Worm (Caenorhabditis elegans) whole organism, late embryonic: ENCODE data around the gene Y66C5A.1.

Source experiments
- C08G9.2 ChIP-seq: sonication (generic microtip); optimal IDR thresholded peaks from 2 replicates; lab custom pipeline; 2016; ENCODE audit warnings: mild to moderate bottlenecking, missing genetic modification characterization, moderate library complexity, missing compliant biosample characterization
- K02D7.2 ChIP-seq: sonication (generic microtip); optimal IDR thresholded peaks from 2 replicates; lab custom pipeline; 2017; ENCODE audit warnings: mild to moderate bottlenecking, missing genetic modification characterization, missing compliant biosample characterization
- T23F11.4 ChIP-seq: fragments of 200-800 bp; sonication (Bioruptor generic); optimal IDR thresholded peaks from 2 replicates; lab custom pipeline; 2018; ENCODE audit warnings: mild to moderate bottlenecking, missing genetic modification characterization, missing compliant biosample characterization
- ahr-1 ChIP-seq: sonication (generic microtip); optimal IDR thresholded peaks from 2 replicates; lab custom pipeline; 2016; ENCODE audit warnings: missing genetic modification characterization, missing compliant biosample characterization
- ceh-19 ChIP-seq: fragments of 200-800 bp; sonication (Bioruptor generic); optimal IDR thresholded peaks from 2 replicates; lab custom pipeline; 2018; ENCODE audit warnings: mild to moderate bottlenecking, missing genetic modification characterization, missing compliant biosample characterization
- ceh-22 ChIP-seq: sonication (generic microtip); optimal IDR thresholded peaks from 2 replicates; lab custom pipeline; 2017; ENCODE audit warnings: missing biosample characterization, missing genetic modification characterization
- ceh-30 ChIP-seq: fragments of 150-350 bp; optimal IDR thresholded peaks from 2 replicates; lab custom pipeline; 2014; ENCODE audit warnings: missing biosample characterization, missing genetic modification characterization
- ceh-31 ChIP-seq: sonication (generic microtip); optimal IDR thresholded peaks from 2 replicates; lab custom pipeline; 2016; ENCODE audit warnings: missing genetic modification characterization, missing compliant biosample characterization
- ceh-45 ChIP-seq: fragments of 200-800 bp; sonication (Bioruptor generic); IDR thresholded peaks from 2 replicates; pipeline ENCODE4 v1.3.6; 2022; ENCODE audit warnings: missing genetic modification reagents, missing genetic modification characterization, missing compliant biosample characterization
- ceh-9 ChIP-seq: sonication (generic microtip); optimal IDR thresholded peaks from 2 replicates; lab custom pipeline; 2016; ENCODE audit warnings: mild to moderate bottlenecking, missing genetic modification characterization, inconsistent platforms, missing compliant biosample characterization
- che-1 ChIP-seq: sonication (generic microtip); optimal IDR thresholded peaks from 2 replicates; lab custom pipeline; 2016; ENCODE audit warnings: mild to moderate bottlenecking, missing genetic modification characterization, missing compliant biosample characterization
- dmd-4 ChIP-seq: sonication (generic microtip); optimal IDR thresholded peaks from 2 replicates; lab custom pipeline; 2016; ENCODE audit warnings: borderline replicate concordance, missing genetic modification characterization, missing compliant biosample characterization
- dve-1 ChIP-seq: sonication (generic microtip); optimal IDR thresholded peaks from 2 replicates; lab custom pipeline; 2017; ENCODE audit warnings: antibody characterized with exemption, mild to moderate bottlenecking, missing genetic modification characterization, missing compliant biosample characterization
- ets-4 ChIP-seq: sonication (generic microtip); optimal IDR thresholded peaks from 2 replicates; lab custom pipeline; 2016; ENCODE audit warnings: missing genetic modification characterization, missing compliant biosample characterization
- eyg-1 ChIP-seq: sonication (generic microtip); optimal IDR thresholded peaks from 2 replicates; lab custom pipeline; 2016; ENCODE audit warnings: missing genotype, missing genetic modification characterization, missing compliant biosample characterization
- fkh-10 ChIP-seq: fragments of 150-350 bp; optimal IDR thresholded peaks from 2 replicates; lab custom pipeline; 2014; ENCODE audit warnings: missing biosample characterization, missing genetic modification reagents, missing genetic modification characterization
- fkh-6 ChIP-seq: sonication (generic microtip); optimal IDR thresholded peaks from 2 replicates; lab custom pipeline; 2016; ENCODE audit warnings: missing genetic modification characterization, missing compliant biosample characterization
- gmeb-2 ChIP-seq: sonication (generic microtip); optimal IDR thresholded peaks from 2 replicates; lab custom pipeline; 2016; ENCODE audit warnings: missing genetic modification characterization, inconsistent platforms, missing compliant biosample characterization
- hlh-13 ChIP-seq: fragments of 200-800 bp; sonication (Bioruptor generic); optimal IDR thresholded peaks from 2 replicates; lab custom pipeline; 2018; ENCODE audit warnings: mild to moderate bottlenecking, missing genetic modification characterization, missing compliant biosample characterization
- hlh-8 ChIP-seq: sonication (generic microtip); optimal IDR thresholded peaks from 2 replicates; lab custom pipeline; 2016; ENCODE audit warnings: missing genotype, missing genetic modification characterization, missing compliant biosample characterization
- lim-6 ChIP-seq: sonication (generic microtip); optimal IDR thresholded peaks from 2 replicates; lab custom pipeline; 2016; ENCODE audit warnings: missing genetic modification characterization, missing compliant biosample characterization
- lin-11 ChIP-seq: fragments of 200-800 bp; sonication (Bioruptor generic); optimal IDR thresholded peaks from 2 replicates; lab custom pipeline; 2018; ENCODE audit warnings: mild to moderate bottlenecking, missing genetic modification characterization, missing compliant biosample characterization
- nhr-232 ChIP-seq: sonication (generic microtip); optimal IDR thresholded peaks from 2 replicates; lab custom pipeline; 2016; ENCODE audit warnings: missing genetic modification characterization, missing compliant biosample characterization
- npax-4 ChIP-seq: sonication (generic microtip); optimal IDR thresholded peaks from 2 replicates; lab custom pipeline; 2016; ENCODE audit warnings: missing genetic modification characterization, missing compliant biosample characterization
- pag-3 ChIP-seq: sonication (generic microtip); optimal IDR thresholded peaks from 2 replicates; lab custom pipeline; 2016; ENCODE audit warnings: missing compliant biosample characterization, missing genetic modification characterization, borderline replicate concordance
- pax-1 ChIP-seq: fragments of 150-350 bp; optimal IDR thresholded peaks from 2 replicates; lab custom pipeline; 2014; ENCODE audit warnings: missing biosample characterization, missing genetic modification characterization
- pqm-1 ChIP-seq: sonication (generic microtip); optimal IDR thresholded peaks from 2 replicates; lab custom pipeline; 2016; ENCODE audit warnings: missing genetic modification characterization, missing compliant biosample characterization
- ref-2 ChIP-seq: sonication (generic microtip); optimal IDR thresholded peaks from 2 replicates; lab custom pipeline; 2016; ENCODE audit warnings: missing genetic modification characterization, missing compliant biosample characterization
- rnt-1 ChIP-seq: sonication (generic microtip); optimal IDR thresholded peaks from 2 replicates; lab custom pipeline; 2016; ENCODE audit warnings: missing genetic modification characterization, missing compliant biosample characterization
- sdc-2 ChIP-seq: sonication (generic microtip); optimal IDR thresholded peaks from 2 replicates; lab custom pipeline; 2016; ENCODE audit warnings: missing genotype, missing genetic modification characterization, missing compliant biosample characterization
- sox-2 ChIP-seq: fragments of 200-800 bp; sonication (Bioruptor generic); IDR thresholded peaks from 2 replicates; pipeline ENCODE4 v1.3.6; 2022; ENCODE audit warnings: missing genetic modification reagents, missing genetic modification characterization, missing compliant biosample characterization
- sox-4 ChIP-seq: sonication (generic microtip); optimal IDR thresholded peaks from 2 replicates; lab custom pipeline; 2017; ENCODE audit warnings: mild to moderate bottlenecking, missing genetic modification characterization, inconsistent platforms, missing compliant biosample characterization
- tbx-7 ChIP-seq: sonication (generic microtip); optimal IDR thresholded peaks from 2 replicates; lab custom pipeline; 2016; ENCODE audit warnings: missing genotype, missing genetic modification characterization, missing compliant biosample characterization
- unc-42 ChIP-seq: sonication (generic microtip); optimal IDR thresholded peaks from 2 replicates; lab custom pipeline; 2016; ENCODE audit warnings: missing genotype, missing genetic modification characterization, missing compliant biosample characterization
- unc-55 ChIP-seq: sonication (generic microtip); optimal IDR thresholded peaks from 2 replicates; lab custom pipeline; 2017; ENCODE audit warnings: missing biosample characterization, missing genetic modification reagents, missing genetic modification characterization
- unc-86 ChIP-seq: sonication (generic microtip); optimal IDR thresholded peaks from 2 replicates; lab custom pipeline; 2016; ENCODE audit warnings: missing genetic modification characterization, missing compliant biosample characterization
- zip-5 ChIP-seq: sonication (generic microtip); optimal IDR thresholded peaks from 2 replicates; lab custom pipeline; 2016; ENCODE audit warnings: missing genetic modification characterization, missing compliant biosample characterization

Gene Y66C5A.1

ce11 chrX:14424186-14424585 is 31.1 kb downstream of the Y66C5A.1 start:
- TF ChIP-seq ceh-31 (tag; lab: Kevin White, UChicago) (no peak), gmeb-2 (tag; lab: Kevin White, UChicago) (no peak), ahr-1 (tag; lab: Kevin White, UChicago) (no peak), lim-6 (tag; lab: Kevin White, UChicago) (no peak), unc-55 (GFP tag; lab: Kevin White, UChicago) (no peak), che-1 (tag; lab: Kevin White, UChicago) (no peak), ets-4 (tag; lab: Kevin White, UChicago) (no peak)

DNA sequence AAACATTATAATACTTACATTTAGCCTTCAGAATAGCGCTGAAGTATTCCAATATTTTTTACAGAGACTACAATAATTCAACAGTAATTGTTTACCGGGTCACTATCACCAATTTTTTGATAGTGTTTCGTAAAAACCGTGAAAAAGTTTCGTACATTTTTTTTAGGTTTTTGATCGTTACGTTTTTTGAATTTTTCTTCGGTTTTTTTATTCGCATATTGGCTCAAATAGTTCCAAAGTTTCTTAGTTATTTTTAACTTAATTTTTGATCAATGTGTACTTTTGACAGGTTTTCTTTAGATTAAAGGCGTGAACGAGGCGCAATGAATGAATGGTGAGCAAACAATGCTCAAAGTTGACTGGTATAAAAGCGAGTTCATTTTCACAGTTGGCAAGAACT is 32.2 kb downstream of the Y66C5A.1 start, which contains the start of gene fipr-3:
Gene fipr-3 (plus strand): TSS at position 301 of the 400 bp plus-strand sequence.
- TF ChIP-seq pag-3 (tag; lab: Kevin White, UChicago) (no peak), hlh-13 (GFP tag; lab: Kevin White, UChicago) (no peak), zip-5 (tag; lab: Kevin White, UChicago) (no peak), lim-6 (tag; lab: Kevin White, UChicago) (no peak), hlh-8 (tag; lab: Kevin White, UChicago) (no peak), rnt-1 (tag; lab: Kevin White, UChicago) (no peak), nhr-232 (tag; lab: Kevin White, UChicago) (no peak), dve-1 (tag; lab: Kevin White, UChicago) (no peak), pqm-1 (tag; lab: Kevin White, UChicago) (no peak), lin-11 (tag; lab: Kevin White, UChicago) (no peak)

- TF ChIP-seq T23F11.4 (GFP tag; lab: Kevin White, UChicago) (no peak), C08G9.2 (tag; lab: Kevin White, UChicago) (no peak), ceh-45 (GFP tag; lab: Robert Waterston, UW) (no peak), ref-2 (tag; lab: Kevin White, UChicago) (no peak), unc-86 (tag; lab: Kevin White, UChicago) (no peak), tbx-7 (tag; lab: Kevin White, UChicago) (no peak), fkh-6 (tag; lab: Kevin White, UChicago) (no peak), ceh-30 (no peak)
These were observed 33.8 kb downstream of the Y66C5A.1 start, which contains the start of gene F23D12.2 for ce11 chrX:14421529-14421982. Gene F23D12.2 (minus strand): TSS chrX:14421579.

DNA sequence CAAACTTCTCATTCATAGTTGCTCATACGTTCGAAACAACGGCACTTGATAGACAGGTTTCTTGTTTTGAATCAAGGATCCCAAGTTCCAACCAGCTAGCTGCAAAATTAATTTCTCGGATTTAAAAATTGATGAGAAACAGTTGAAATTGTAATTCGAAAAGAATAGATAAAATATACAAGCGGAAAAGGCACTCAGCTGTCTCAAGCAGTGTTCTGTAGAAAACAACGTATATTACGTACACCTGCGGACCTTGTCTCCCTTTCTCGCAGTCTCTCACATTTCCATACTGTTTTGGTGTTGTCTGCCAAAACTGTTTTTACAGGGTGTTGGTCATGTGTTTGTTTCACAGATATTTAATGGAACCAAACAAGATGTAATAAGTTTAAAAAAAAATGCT is 39.7 kb downstream of the Y66C5A.1 start, which contains the start of gene F23D12.10:
Gene F23D12.10 (minus strand): TSS at position 101 of the 400 bp plus-strand sequence.
- TF ChIP-seq pax-1 (tag; lab: Kevin White, UChicago), result no peak
- no peak for TF ChIP-seq ceh-19 (GFP tag; lab: Kevin White, UChicago)
- TF ChIP-seq hlh-13 (GFP tag; lab: Kevin White, UChicago), result no peak
- no peak for TF ChIP-seq ets-4 (tag; lab: Kevin White, UChicago)
- no peak for TF ChIP-seq dmd-4 (tag; lab: Kevin White, UChicago)
- no peak for TF ChIP-seq hlh-8 (tag; lab: Kevin White, UChicago)
- TF ChIP-seq sox-2 (GFP tag; lab: Robert Waterston, UW), result no peak
- TF ChIP-seq eyg-1 (tag; lab: Kevin White, UChicago), result no peak
- TF ChIP-seq ceh-45 (GFP tag; lab: Robert Waterston, UW), result no peak
- no peak for TF ChIP-seq rnt-1 (tag; lab: Kevin White, UChicago)
- no peak for TF ChIP-seq ceh-9 (tag; lab: Kevin White, UChicago)
- TF ChIP-seq C08G9.2 (tag; lab: Kevin White, UChicago), result no peak
- TF ChIP-seq K02D7.2 (tag; lab: Kevin White, UChicago), result no peak
- no peak for TF ChIP-seq npax-4 (tag; lab: Kevin White, UChicago)
- TF ChIP-seq gmeb-2 (tag; lab: Kevin White, UChicago), result no peak

DNA sequence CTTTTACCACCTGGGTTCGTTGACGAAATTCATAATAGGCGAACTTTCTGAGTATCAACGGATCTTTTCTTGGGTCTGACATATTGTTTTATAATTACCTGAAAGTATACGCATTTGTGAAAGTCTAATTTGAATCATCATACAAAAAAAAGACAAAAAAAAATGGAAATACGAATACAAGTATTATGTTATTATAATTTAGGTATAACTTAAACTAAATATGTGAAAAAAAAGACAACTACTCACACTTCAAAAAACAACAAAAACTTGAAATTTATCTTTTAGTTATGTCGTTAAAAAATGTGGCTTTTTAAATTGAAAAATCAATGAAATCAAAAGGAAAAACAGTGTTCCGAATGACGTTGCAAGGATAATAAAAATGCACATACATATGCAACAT is 42.5 kb downstream of the Y66C5A.1 start, which contains the start of gene fbxa-179:
Gene fbxa-179 (minus strand): TSS at position 101 of the 400 bp plus-strand sequence.
- no peak for TF ChIP-seq fkh-10
- no peak for TF ChIP-seq ceh-19 (GFP tag; lab: Kevin White, UChicago)
- no peak for TF ChIP-seq unc-42 (tag; lab: Kevin White, UChicago)
- no peak for TF ChIP-seq sox-4
- TF ChIP-seq rnt-1 (tag; lab: Kevin White, UChicago), result no peak
- TF ChIP-seq dve-1 (tag; lab: Kevin White, UChicago), result no peak
- TF ChIP-seq pqm-1 (tag; lab: Kevin White, UChicago), result no peak
- no peak for TF ChIP-seq sdc-2 (tag; lab: Kevin White, UChicago)
- TF ChIP-seq ceh-22 (tag; lab: Kevin White, UChicago), result no peak
- TF ChIP-seq, all 69 proteins: peak for 0
